Comparison of ENCODE assay signal across 5 fruit fly cellular contexts in genomic region chrX:4686150-4686549, dm6.
TF ChIP-seq lines count a peak whose summit lies in the region.

No protein-coding gene starts in this region.

TF ChIP-seq in whole organism, adult, 20 proteins besides CTCF, POLR2A, EP300 and RAD21 (continued from another document):
- TF ChIP-seq CG7101 (tag; optimal IDR thresholded peaks at IDR 0.05; lab: Kevin White, UChicago) (peak; percentile 40), kay (GFP tag; lab: Kevin White, UChicago; ENCODE audit: borderline replicate concordance) (peak; percentile 87)

TF ChIP-seq in whole organism, embryonic, 481 proteins besides CTCF, POLR2A, EP300 and RAD21 (continued from another document and continues in another):
- no peak for TF ChIP-seq slbo (GFP tag; IDR thresholded peaks at IDR 0.05; lab: Robert Waterston, UW)
- peak; percentile 28 for TF ChIP-seq CoRest (tag; optimal IDR thresholded peaks at IDR 0.05; lab: Kevin White, UChicago)
- no peak for TF ChIP-seq CG10565 (GFP tag; optimal IDR thresholded peaks at IDR 0.05; lab: Kevin White, UChicago)
- TF ChIP-seq pita (GFP tag; optimal IDR thresholded peaks at IDR 0.05; lab: Kevin White, UChicago) = no peak
- no peak for TF ChIP-seq NK7.1 (GFP tag; optimal IDR thresholded peaks at IDR 0.05; lab: Kevin White, UChicago)
- TF ChIP-seq Gsc (GFP tag; IDR thresholded peaks at IDR 0.05; lab: Robert Waterston, UW) = no peak
- TF ChIP-seq CG10462 (GFP tag; optimal IDR thresholded peaks at IDR 0.05; lab: Kevin White, UChicago) = no peak
- TF ChIP-seq cad (GFP tag; optimal IDR thresholded peaks at IDR 0.05; lab: Kevin White, UChicago) = peak; percentile 44
- no peak for TF ChIP-seq Mes4 (GFP tag; optimal IDR thresholded peaks at IDR 0.05; lab: Kevin White, UChicago)
- no peak for TF ChIP-seq onecut (GFP tag; IDR thresholded peaks at IDR 0.05; lab: Robert Waterston, UW)
- no peak for TF ChIP-seq bbx (GFP tag; IDR thresholded peaks at IDR 0.05; lab: Robert Waterston, UW; ENCODE audit: partially characterized antibody)
- no peak for TF ChIP-seq luna (GFP tag; optimal IDR thresholded peaks at IDR 0.05; lab: Kevin White, UChicago)
- peak; percentile 6 for TF ChIP-seq corto (GFP tag; optimal IDR thresholded peaks at IDR 0.05; lab: Kevin White, UChicago)
- peak; percentile 87 for TF ChIP-seq nom (GFP tag; optimal IDR thresholded peaks at IDR 0.05; lab: Kevin White, UChicago)
- TF ChIP-seq sc (optimal IDR thresholded peaks at IDR 0.05; lab: Kevin White, UChicago) = no peak
- TF ChIP-seq sc (GFP tag; optimal IDR thresholded peaks at IDR 0.05; lab: Kevin White, UChicago) = no peak
- TF ChIP-seq cwo (GFP tag; optimal IDR thresholded peaks at IDR 0.05; lab: Kevin White, UChicago) = no peak
- no peak for TF ChIP-seq az2 (GFP tag; optimal IDR thresholded peaks at IDR 0.05; lab: Kevin White, UChicago)
- no peak for TF ChIP-seq CG13775 (GFP tag; optimal IDR thresholded peaks at IDR 0.05; lab: Kevin White, UChicago)
- no peak for TF ChIP-seq CG31365 (tag; optimal IDR thresholded peaks at IDR 0.05; lab: Kevin White, UChicago)
- no peak for TF ChIP-seq NC2β (GFP tag; optimal IDR thresholded peaks at IDR 0.05; lab: Kevin White, UChicago)
- TF ChIP-seq schlank (tag; optimal IDR thresholded peaks at IDR 0.05; lab: Kevin White, UChicago) = no peak
- no peak for TF ChIP-seq chinmo (GFP tag; IDR thresholded peaks at IDR 0.05; lab: Robert Waterston, UW; ENCODE audit: partially characterized antibody)
- no peak for TF ChIP-seq Fer3 (tag; optimal IDR thresholded peaks at IDR 0.05; lab: Kevin White, UChicago)
- TF ChIP-seq CG1832 (GFP tag; optimal IDR thresholded peaks at IDR 0.05; lab: Kevin White, UChicago) = peak; percentile 91
- TF ChIP-seq Nf-YC (tag; optimal IDR thresholded peaks at IDR 0.05; lab: Kevin White, UChicago) = peak; percentile 77
- TF ChIP-seq Tbp (GFP tag; optimal IDR thresholded peaks at IDR 0.05; lab: Kevin White, UChicago) = no peak
- no peak for TF ChIP-seq Fer1 (GFP tag; optimal IDR thresholded peaks at IDR 0.05; lab: Kevin White, UChicago)
- TF ChIP-seq CG11247 (GFP tag; IDR thresholded peaks at IDR 0.05; lab: Robert Waterston, UW) = no peak
- TF ChIP-seq CG7271 (tag; optimal IDR thresholded peaks at IDR 0.05; lab: Kevin White, UChicago) = no peak
- peak; percentile 52 for TF ChIP-seq Med (GFP tag; lab: Kevin White, UChicago)
- no peak for TF ChIP-seq PHDP (tag; optimal IDR thresholded peaks at IDR 0.05; lab: Kevin White, UChicago)
- no peak for TF ChIP-seq shn (GFP tag; optimal IDR thresholded peaks at IDR 0.05; lab: Kevin White, UChicago)
- TF ChIP-seq CG14667 (GFP tag; IDR thresholded peaks at IDR 0.05; lab: Robert Waterston, UW) = no peak

TF ChIP-seq in whole organism, prepupa, 60 proteins besides CTCF, POLR2A, EP300 and RAD21 (continued from another document and continues in another):
- TF ChIP-seq CG8119 (GFP tag; IDR thresholded peaks at IDR 0.05; lab: Robert Waterston, UW) (peak; percentile 69), net (GFP tag; optimal IDR thresholded peaks at IDR 0.05; lab: Kevin White, UChicago) (peak; percentile 75), cyc (GFP tag; optimal IDR thresholded peaks at IDR 0.05; lab: Kevin White, UChicago) (no peak), CG7368 (GFP tag; optimal IDR thresholded peaks at IDR 0.05; lab: Kevin White, UChicago) (no peak), vri (GFP tag; optimal IDR thresholded peaks at IDR 0.05; lab: Kevin White, UChicago) (peak; percentile 87), Ets21C (GFP tag; optimal IDR thresholded peaks at IDR 0.05; lab: Kevin White, UChicago) (no peak), Hr38 (GFP tag; optimal IDR thresholded peaks at IDR 0.05; lab: Kevin White, UChicago) (no peak), acj6 (GFP tag; optimal IDR thresholded peaks at IDR 0.05; lab: Kevin White, UChicago) (peak; percentile 8), dsx (GFP tag; optimal IDR thresholded peaks at IDR 0.05; lab: Kevin White, UChicago; ENCODE audit: poor library complexity, severe bottlenecking) (peak; percentile 65), ss (GFP tag; optimal IDR thresholded peaks at IDR 0.05; lab: Kevin White, UChicago) (peak; percentile 81 to 93), CG10669 (GFP tag; optimal IDR thresholded peaks at IDR 0.05; lab: Kevin White, UChicago) (peak; percentile 56), CG32006 (GFP tag; optimal IDR thresholded peaks at IDR 0.05; lab: Kevin White, UChicago) (peak; percentile 81), CG10631 (GFP tag; optimal IDR thresholded peaks at IDR 0.05; lab: Kevin White, UChicago) (peak; percentile 51), CG8319 (GFP tag; optimal IDR thresholded peaks at IDR 0.05; lab: Kevin White, UChicago) (no peak), Met (GFP tag; optimal IDR thresholded peaks at IDR 0.05; lab: Kevin White, UChicago) (peak; percentile 50), salr (GFP tag; optimal IDR thresholded peaks at IDR 0.05; lab: Kevin White, UChicago) (peak; percentile 48 to 69), achi (GFP tag; optimal IDR thresholded peaks at IDR 0.05; lab: Kevin White, UChicago) (peak; percentile 60), CG11294 (GFP tag; IDR thresholded peaks at IDR 0.05; lab: Robert Waterston, UW) (0 out of 2 replicates have a peak, but pooled peaks have one; percentile 13), CG34406 (GFP tag; optimal IDR thresholded peaks at IDR 0.05; lab: Kevin White, UChicago) (peak; percentile 42), svp (GFP tag; lab: Kevin White, UChicago) (peak; percentile 93), CG9139 (GFP tag; optimal IDR thresholded peaks at IDR 0.05; lab: Kevin White, UChicago) (peak; percentile 82), Eip93F (GFP tag; optimal IDR thresholded peaks at IDR 0.05; lab: Kevin White, UChicago) (peak; percentile 2), Hr4 (GFP tag; optimal IDR thresholded peaks at IDR 0.05; lab: Kevin White, UChicago) (peak; percentile 36), lz (GFP tag; optimal IDR thresholded peaks at IDR 0.05; lab: Kevin White, UChicago) (peak; percentile 14), CG6163 (GFP tag; IDR thresholded peaks at IDR 0.05; lab: Robert Waterston, UW) (peak; percentile 90), topi (GFP tag; optimal IDR thresholded peaks at IDR 0.05; lab: Kevin White, UChicago) (peak; percentile 43), OdsH (GFP tag; optimal IDR thresholded peaks at IDR 0.05; lab: Kevin White, UChicago) (peak; percentile 40), CG4318 (GFP tag; optimal IDR thresholded peaks at IDR 0.05; lab: Kevin White, UChicago) (peak; percentile 25), CG16779 (tag; optimal IDR thresholded peaks at IDR 0.05; lab: Kevin White, UChicago) (peak; percentile 83), CG3919 (GFP tag; optimal IDR thresholded peaks at IDR 0.05; lab: Kevin White, UChicago) (no peak), Sox14 (GFP tag; optimal IDR thresholded peaks at IDR 0.05; lab: Kevin White, UChicago) (peak; percentile 61), fd85E (GFP tag; optimal IDR thresholded peaks at IDR 0.05; lab: Kevin White, UChicago) (no peak), Lpt (GFP tag; optimal IDR thresholded peaks at IDR 0.05; lab: Kevin White, UChicago) (peak; percentile 81), CG6792 (GFP tag; optimal IDR thresholded peaks at IDR 0.05; lab: Kevin White, UChicago) (no peak)

TF ChIP-seq in whole organism, pupa, 21 proteins besides CTCF, POLR2A, EP300 and RAD21 (continued from another document):
- TF ChIP-seq CG8301 (tag; optimal IDR thresholded peaks at IDR 0.05; lab: Kevin White, UChicago) = peak; percentile 72

TF ChIP-seq in whole organism, wandering third instar larva, 38 proteins besides CTCF, POLR2A, EP300 and RAD21 (continued from another document):
- peak; percentile 69 for TF ChIP-seq Rel (GFP tag; optimal IDR thresholded peaks at IDR 0.05; lab: Kevin White, UChicago)
- TF ChIP-seq Rel (tag; optimal IDR thresholded peaks at IDR 0.05; lab: Kevin White, UChicago) = peak; percentile 99
- TF ChIP-seq OdsH (GFP tag; optimal IDR thresholded peaks at IDR 0.05; lab: Kevin White, UChicago) = no peak
- TF ChIP-seq dl (GFP tag; optimal IDR thresholded peaks at IDR 0.05; lab: Kevin White, UChicago; ENCODE audit: insufficient read depth in 1 of 2, partially characterized antibody in 2 of 2) = peak in 1 of 2 experiments; percentile 52
- no peak for TF ChIP-seq dmrt93B (GFP tag; optimal IDR thresholded peaks at IDR 0.05; lab: Kevin White, UChicago)
- TF ChIP-seq br (GFP tag; optimal IDR thresholded peaks at IDR 0.05; lab: Kevin White, UChicago) = no peak
- TF ChIP-seq HLH106 (tag; optimal IDR thresholded peaks at IDR 0.05; lab: Kevin White, UChicago) = peak; percentile 3
- TF ChIP-seq brk (GFP tag; optimal IDR thresholded peaks at IDR 0.05; lab: Kevin White, UChicago) = no peak
- no peak for TF ChIP-seq Myc (optimal IDR thresholded peaks at IDR 0.05; lab: Kevin White, UChicago)
- no peak for TF ChIP-seq usp (GFP tag; optimal IDR thresholded peaks at IDR 0.05; lab: Kevin White, UChicago)
- TF ChIP-seq N (GFP tag; optimal IDR thresholded peaks at IDR 0.05; lab: Kevin White, UChicago) = peak; percentile 58
- no peak for TF ChIP-seq CG32264 (GFP tag; optimal IDR thresholded peaks at IDR 0.05; lab: Kevin White, UChicago)
- TF ChIP-seq GATAd (GFP tag; optimal IDR thresholded peaks at IDR 0.05; lab: Kevin White, UChicago) = no peak
- TF ChIP-seq Hr78 (GFP tag; optimal IDR thresholded peaks at IDR 0.05; lab: Kevin White, UChicago) = no peak
- no peak for TF ChIP-seq pan (optimal IDR thresholded peaks at IDR 0.05; lab: Kevin White, UChicago)
- TF ChIP-seq fru (GFP tag; optimal IDR thresholded peaks at IDR 0.05; lab: Kevin White, UChicago) = peak; percentile 32
- TF ChIP-seq Hnf4 (GFP tag; optimal IDR thresholded peaks at IDR 0.05; lab: Kevin White, UChicago) = no peak
